Worm (Caenorhabditis elegans) whole organism, L2 larva: Measurements from ENCODE around the gene pqn-96.

Experiments
- ama-1 ChIP-seq: fragments of 150-350 bp; optimal IDR thresholded peaks from 2 replicates; lab custom pipeline; 2018; ENCODE audit warnings: inconsistent platforms
- lin-39 ChIP-seq: fragments of 150-350 bp; optimal IDR thresholded peaks from 2 replicates; lab custom pipeline; 2014; ENCODE audit warnings: missing biosample characterization, missing genetic modification reagents, missing genetic modification characterization
- lsy-2 ChIP-seq, 2 experiments: fragments of 150-350 bp in 1 of 2; sonication (generic microtip) in 1 of 2; optimal IDR thresholded peaks; 2 replicates each; lab custom pipeline; 2014 to 2017; ENCODE audit warnings: missing biosample characterization in 2 of 2, missing genetic modification characterization in 2 of 2
- mab-5 ChIP-seq: fragments of 150-350 bp; optimal IDR thresholded peaks from 2 replicates; lab custom pipeline; 2014; ENCODE audit warnings: missing biosample characterization, missing genetic modification characterization
- mdl-1 ChIP-seq, 2 experiments: fragments of 150-350 bp in 1 of 2; sonication (generic microtip) in 1 of 2; optimal IDR thresholded peaks; 2 replicates each; lab custom pipeline; 2017; ENCODE audit warnings: missing biosample characterization in 2 of 2, missing genetic modification characterization in 2 of 2
- nhr-10 ChIP-seq: sonication (generic microtip); optimal IDR thresholded peaks from 2 replicates; lab custom pipeline; 2017; ENCODE audit warnings: missing biosample characterization, missing genetic modification characterization
- nhr-12 ChIP-seq: fragments of 150-350 bp; optimal IDR thresholded peaks from 2 replicates; lab custom pipeline; 2014; ENCODE audit warnings: missing biosample characterization, missing genetic modification characterization
- nhr-129 ChIP-seq: fragments of 150-350 bp; optimal IDR thresholded peaks from 2 replicates; lab custom pipeline; 2014; ENCODE audit warnings: missing biosample characterization, missing genetic modification characterization
- nhr-237 ChIP-seq: fragments of 150-350 bp; optimal IDR thresholded peaks from 2 replicates; lab custom pipeline; 2014; ENCODE audit warnings: missing biosample characterization, missing genetic modification characterization
- nhr-6 ChIP-seq: fragments of 150-350 bp; optimal IDR thresholded peaks from 2 replicates; lab custom pipeline; 2014; ENCODE audit warnings: missing biosample characterization, missing genetic modification characterization
- snpc-4 ChIP-seq: fragments of 150-350 bp; optimal IDR thresholded peaks from 2 replicates; lab custom pipeline; 2014; ENCODE audit warnings: missing biosample characterization, missing genetic modification characterization
- unc-62 ChIP-seq: fragments of 150-350 bp; optimal IDR thresholded peaks from 2 replicates; lab custom pipeline; 2014; ENCODE audit warnings: missing biosample characterization, missing genetic modification reagents, missing genetic modification characterization
- ztf-11 ChIP-seq: sonication (generic microtip); optimal IDR thresholded peaks from 2 replicates; lab custom pipeline; 2017; ENCODE audit warnings: missing biosample characterization, missing genetic modification characterization

DNA sequence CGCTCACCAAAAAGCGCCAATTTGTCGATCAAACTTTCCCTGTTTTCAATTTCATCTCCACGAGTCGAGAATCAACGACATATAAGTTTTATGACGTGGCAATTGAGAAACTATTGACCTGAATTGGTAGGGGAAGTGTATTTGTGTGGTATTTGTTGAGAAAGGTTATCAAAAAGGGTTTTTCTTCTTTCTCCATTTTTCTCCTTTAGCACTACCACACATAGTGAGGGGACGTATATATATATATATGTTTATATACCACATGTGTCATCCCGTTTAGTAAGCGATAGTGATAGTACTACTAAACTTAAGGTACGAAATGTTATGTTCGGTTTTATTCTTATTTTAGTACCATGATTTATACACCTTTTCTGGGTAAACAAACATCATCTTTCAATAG lies 18.4 kb upstream of the pqn-96 start:
- TF ChIP-seq snpc-4 (tag; lab: Kevin White, UChicago) (no peak), nhr-6 (tag; lab: Kevin White, UChicago) (no peak), mab-5 (tag; lab: Kevin White, UChicago) (no peak), nhr-129 (tag; lab: Kevin White, UChicago) (no peak), nhr-12 (tag; lab: Kevin White, UChicago) (no peak), lin-39 (no peak), unc-62 (GFP tag; lab: Kevin White, UChicago) (no peak), ztf-11 (no peak), nhr-10 (tag; lab: Kevin White, UChicago) (no peak), mdl-1 (tag; optimal IDR thresholded peaks at IDR 0.05; lab: Kevin White, UChicago) (no peak), nhr-237 (tag; lab: Kevin White, UChicago) (no peak), lsy-2 (tag; optimal IDR thresholded peaks at IDR 0.05; lab: Kevin White, UChicago) (no peak), ama-1 (lab: Kevin White, UChicago) (no peak)
